Worm (Caenorhabditis elegans): ENCODE results near the gene nspd-5.

The nspd-5 gene

ce11 chrII:4815356-4815755 is 44.8 kb downstream of the nspd-5 start:
- TF ChIP-seq efl-1 (optimal IDR thresholded peaks at IDR 0.05) (no peak), efl-1 (GFP tag; optimal IDR thresholded peaks at IDR 0.05 in 1 of 2) (peak in 1 of 2 experiments; percentile 29), vab-15 (tag; optimal IDR thresholded peaks at IDR 0.05) (no peak)

ce11 chrII:4811986-4812385 is 48.2 kb downstream of the nspd-5 start, which contains the start of gene rig-6:
Gene rig-6 (minus strand): TSS chrII:4812086.
- no peak for TF ChIP-seq nhr-20 (tag; optimal IDR thresholded peaks at IDR 0.05)

Measured in whole organism, L1 larva.